Worm (Caenorhabditis elegans): Measurements from ENCODE around the gene F17C8.7.

ce11 chrIII:4740820-4741219 is 5.3 kb downstream of the F17C8.7 start:
- TF ChIP-seq ama-1 (optimal IDR thresholded peaks at IDR 0.05) (no peak), pes-1 (GFP tag; IDR thresholded peaks at IDR 0.05) (no peak), tra-4 (tag; optimal IDR thresholded peaks at IDR 0.05) (no peak), aly-1 (tag; optimal IDR thresholded peaks at IDR 0.05) (no peak), scrt-1 (GFP tag; IDR thresholded peaks at IDR 0.05) (no peak), hmbx-1 (tag; optimal IDR thresholded peaks at IDR 0.05) (no peak), ceh-36 (tag; optimal IDR thresholded peaks at IDR 0.05) (no peak)

Measured in whole organism, early embryonic.